Worm (Caenorhabditis elegans) whole organism, midembryonic: ENCODE measurements around the gene igdb-3.

Experiments
- cog-1 ChIP-seq: sonication (generic microtip); optimal IDR thresholded peaks from 2 replicates; lab custom pipeline; 2016; ENCODE audit warnings: missing genetic modification characterization, missing compliant biosample characterization
- med-1 ChIP-seq: sonication (generic microtip); optimal IDR thresholded peaks from 2 replicates; lab custom pipeline; 2017; ENCODE audit warnings: missing genetic modification characterization, mild to moderate bottlenecking, missing compliant biosample characterization, antibody characterized with exemption, missing genetic modification reagents; ENCODE audit not compliant: insufficient read depth
- ztf-29 ChIP-seq: fragments of 200-800 bp; sonication (Bioruptor generic); IDR thresholded peaks from 2 replicates; pipeline ENCODE4 v1.3.6; 2022; ENCODE audit warnings: missing genetic modification reagents, missing genetic modification characterization, missing compliant biosample characterization

- TF ChIP-seq cog-1 = no peak
- no peak for TF ChIP-seq ztf-29 (GFP tag; lab: Robert Waterston, UW)
- no peak for TF ChIP-seq med-1 (GFP tag; lab: Kevin White, UChicago)
These were observed 50.5 kb downstream of the igdb-3 start for ce11 chrX:6435812-6436211.
